Worm (Caenorhabditis elegans) whole organism, late embryonic: Measurements from ENCODE around the gene mdt-30.

Experiments used
- C08G9.2 ChIP-seq: sonication (generic microtip); optimal IDR thresholded peaks from 2 replicates; lab custom pipeline; 2016; ENCODE audit warnings: mild to moderate bottlenecking, missing genetic modification characterization, moderate library complexity, missing compliant biosample characterization
- C38D4.7 ChIP-seq: fragments of 200-800 bp; sonication (Bioruptor generic); optimal IDR thresholded peaks from 2 replicates; lab custom pipeline; 2018; ENCODE audit warnings: mild to moderate bottlenecking, missing genetic modification characterization, moderate library complexity, missing compliant biosample characterization
- ama-1 ChIP-seq: fragments of 150-350 bp; optimal IDR thresholded peaks from 2 replicates; lab custom pipeline; 2014
- dmd-4 ChIP-seq: sonication (generic microtip); optimal IDR thresholded peaks from 2 replicates; lab custom pipeline; 2016; ENCODE audit warnings: borderline replicate concordance, missing genetic modification characterization, missing compliant biosample characterization
- elt-4 ChIP-seq: sonication (generic microtip); optimal IDR thresholded peaks from 2 replicates; lab custom pipeline; 2016; ENCODE audit warnings: missing genetic modification characterization, missing compliant biosample characterization
- fkh-10 ChIP-seq: fragments of 150-350 bp; optimal IDR thresholded peaks from 2 replicates; lab custom pipeline; 2014; ENCODE audit warnings: missing biosample characterization, missing genetic modification reagents, missing genetic modification characterization
- hlh-30 ChIP-seq: sonication (generic microtip); optimal IDR thresholded peaks from 2 replicates; lab custom pipeline; 2017; ENCODE audit warnings: antibody characterized with exemption, missing genetic modification characterization, missing compliant biosample characterization; ENCODE audit not compliant: insufficient read depth
- nhr-11 ChIP-seq: fragments of 150-350 bp; optimal IDR thresholded peaks from 2 replicates; lab custom pipeline; 2014; ENCODE audit warnings: missing biosample characterization, missing genetic modification characterization
- npax-4 ChIP-seq: sonication (generic microtip); optimal IDR thresholded peaks from 2 replicates; lab custom pipeline; 2016; ENCODE audit warnings: missing genetic modification characterization, missing compliant biosample characterization
- odd-2 ChIP-seq: sonication (generic microtip); optimal IDR thresholded peaks from 2 replicates; lab custom pipeline; 2017; ENCODE audit warnings: antibody characterized with exemption, mild to moderate bottlenecking, missing genetic modification characterization, missing compliant biosample characterization
- pha-4 ChIP-seq: fragments of 150-350 bp; optimal IDR thresholded peaks from 2 replicates; lab custom pipeline; 2018; ENCODE audit warnings: missing biosample characterization, missing genetic modification reagents, missing genetic modification characterization
- pqm-1 ChIP-seq: sonication (generic microtip); optimal IDR thresholded peaks from 2 replicates; lab custom pipeline; 2016; ENCODE audit warnings: missing genetic modification characterization, missing compliant biosample characterization
- rnt-1 ChIP-seq: sonication (generic microtip); optimal IDR thresholded peaks from 2 replicates; lab custom pipeline; 2016; ENCODE audit warnings: missing genetic modification characterization, missing compliant biosample characterization

DNA sequence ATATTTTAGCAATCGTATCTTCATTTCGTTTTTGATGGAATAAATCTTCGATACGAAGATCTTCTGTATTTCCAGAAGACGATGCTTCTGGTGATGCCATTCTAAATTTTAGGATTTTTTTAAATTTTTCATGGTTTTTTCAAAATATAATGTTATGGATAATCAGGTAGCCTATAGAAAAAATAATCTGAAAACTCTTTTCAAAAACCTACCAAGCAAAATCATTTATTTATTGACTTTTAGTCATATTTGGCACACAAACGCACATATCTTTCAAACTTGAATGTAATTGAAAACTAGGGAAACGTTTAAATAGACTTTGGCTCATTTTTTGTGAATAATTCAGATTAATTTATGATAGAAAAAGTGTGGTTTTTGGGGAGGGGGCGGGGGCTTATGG is 11.4 kb downstream of the mdt-30 start, which contains the start of gene F44B9.5:
- no peak for TF ChIP-seq nhr-11 (tag; lab: Kevin White, UChicago)
- TF ChIP-seq elt-4 (tag; lab: Kevin White, UChicago), result no peak
- TF ChIP-seq ama-1 (lab: Kevin White, UChicago), result no peak
- no peak for TF ChIP-seq pqm-1
- TF ChIP-seq npax-4, result no peak
- no peak for TF ChIP-seq C08G9.2 (tag; lab: Kevin White, UChicago)
- no peak for TF ChIP-seq pha-4 (tag; lab: Kevin White, UChicago)
- TF ChIP-seq odd-2, result no peak
- TF ChIP-seq hlh-30 (tag; lab: Kevin White, UChicago), result no peak
- no peak for TF ChIP-seq dmd-4 (tag; lab: Kevin White, UChicago)
- TF ChIP-seq C38D4.7, result no peak
- TF ChIP-seq rnt-1 (tag; lab: Kevin White, UChicago), result no peak
- TF ChIP-seq fkh-10 (GFP tag; lab: Kevin White, UChicago), result no peak
